Fruit fly (Drosophila melanogaster): ENCODE data around the gene CG7251.
A peak's percentile ranks its signal among the peaks of the same experiment; 100 is the strongest.

The CG7251 gene

dm6 chr2L:5546518-5547287, 41.5 kb downstream of the CG7251 start, which contains the start of gene Oscillin (continued):
- TF ChIP-seq NC2α (GFP tag; optimal IDR thresholded peaks at IDR 0.05) (no peak), onecut (GFP tag; IDR thresholded peaks at IDR 0.05) (peak; percentile 67), MTF-1 (GFP tag; optimal IDR thresholded peaks at IDR 0.05; ENCODE audit: borderline replicate concordance) (peak; percentile 34), pzg (GFP tag; optimal IDR thresholded peaks at IDR 0.05) (no peak), CG12942 (GFP tag; optimal IDR thresholded peaks at IDR 0.05) (no peak), CG11085 (GFP tag; IDR thresholded peaks at IDR 0.05) (peak; percentile 71), Dll (GFP tag; IDR thresholded peaks at IDR 0.05; ENCODE audit: partially characterized antibody) (peak; percentile 66; the same call in 3 of the 4 replicates), Abd-B (GFP tag; optimal IDR thresholded peaks at IDR 0.05) (peak; percentile 52), Dad (GFP tag; optimal IDR thresholded peaks at IDR 0.05) (peak; percentile 13), fd3F (GFP tag; optimal IDR thresholded peaks at IDR 0.05) (peak; percentile 74), CG2889 (GFP tag; IDR thresholded peaks at IDR 0.05) (no peak), CkIIα-i1 (GFP tag; IDR thresholded peaks at IDR 0.05) (no peak), HmgZ (tag; optimal IDR thresholded peaks at IDR 0.05) (peak; percentile 70), CG4820 (GFP tag; optimal IDR thresholded peaks at IDR 0.05) (peak; percentile 65), CG7839 (tag; optimal IDR thresholded peaks at IDR 0.05) (peak; percentile 88), kah (GFP tag; optimal IDR thresholded peaks at IDR 0.05) (peak; percentile 61), Taf1 (GFP tag; IDR thresholded peaks at IDR 0.05) (peak; percentile 70), crol (GFP tag; IDR thresholded peaks at IDR 0.05) (no peak), CG10543 (GFP tag; optimal IDR thresholded peaks at IDR 0.05) (peak; percentile 47), Fer2 (tag; optimal IDR thresholded peaks at IDR 0.05) (peak; percentile 74), CG4854 (GFP tag; optimal IDR thresholded peaks at IDR 0.05) (peak; percentile 48), Dref (GFP tag; IDR thresholded peaks at IDR 0.05) (no peak), lbe (GFP tag; optimal IDR thresholded peaks at IDR 0.05) (peak; percentile 64), CG2120 (GFP tag; optimal IDR thresholded peaks at IDR 0.05) (peak; percentile 12), eve (GFP tag; optimal IDR thresholded peaks at IDR 0.05) (no peak), CG6689 (GFP tag; IDR thresholded peaks at IDR 0.05) (peak; percentile 80), CG7372 (GFP tag; IDR thresholded peaks at IDR 0.05) (peak; percentile 77), CG1603 (tag; optimal IDR thresholded peaks at IDR 0.05) (no peak), jumu (GFP tag; optimal IDR thresholded peaks at IDR 0.05) (no peak), sug (tag; optimal IDR thresholded peaks at IDR 0.05) (peak; percentile 66), CG7271 (tag; optimal IDR thresholded peaks at IDR 0.05) (peak; percentile 35), Nf-YC (tag; optimal IDR thresholded peaks at IDR 0.05) (peak; percentile 72), sqz (GFP tag; optimal IDR thresholded peaks at IDR 0.05) (peak; percentile 86), CG13123 (GFP tag; optimal IDR thresholded peaks at IDR 0.05) (peak; percentile 4), salm (tag; optimal IDR thresholded peaks at IDR 0.05) (peak; percentile 56), bbx (GFP tag; IDR thresholded peaks at IDR 0.05; ENCODE audit: partially characterized antibody) (peak; percentile 93), shn (GFP tag; optimal IDR thresholded peaks at IDR 0.05) (no peak), vfl (GFP tag; optimal IDR thresholded peaks at IDR 0.05) (no peak), Stat92E (GFP tag; optimal IDR thresholded peaks at IDR 0.05) (no peak), usp (GFP tag; optimal IDR thresholded peaks at IDR 0.05) (no peak), repo (GFP tag; optimal IDR thresholded peaks at IDR 0.05) (no peak), Awh (GFP tag; IDR thresholded peaks at IDR 0.05) (peak; percentile 91), HmgD (GFP tag; optimal IDR thresholded peaks at IDR 0.05) (no peak), CG8089 (GFP tag; optimal IDR thresholded peaks at IDR 0.05) (no peak), sens-2 (GFP tag; IDR thresholded peaks at IDR 0.05) (no peak), CG4282 (GFP tag; optimal IDR thresholded peaks at IDR 0.05) (no peak), Blimp-1 (GFP tag; optimal IDR thresholded peaks at IDR 0.05) (peak; percentile 100), CG8478 (optimal IDR thresholded peaks at IDR 0.05) (no peak), CG7357 (GFP tag; IDR thresholded peaks at IDR 0.05) (no peak; the same call in 2 of the 3 replicates), CG3163 (GFP tag; optimal IDR thresholded peaks at IDR 0.05) (no peak)
